Worm (Caenorhabditis elegans): Measurements from ENCODE around the gene Y55F3C.10.

DNA sequence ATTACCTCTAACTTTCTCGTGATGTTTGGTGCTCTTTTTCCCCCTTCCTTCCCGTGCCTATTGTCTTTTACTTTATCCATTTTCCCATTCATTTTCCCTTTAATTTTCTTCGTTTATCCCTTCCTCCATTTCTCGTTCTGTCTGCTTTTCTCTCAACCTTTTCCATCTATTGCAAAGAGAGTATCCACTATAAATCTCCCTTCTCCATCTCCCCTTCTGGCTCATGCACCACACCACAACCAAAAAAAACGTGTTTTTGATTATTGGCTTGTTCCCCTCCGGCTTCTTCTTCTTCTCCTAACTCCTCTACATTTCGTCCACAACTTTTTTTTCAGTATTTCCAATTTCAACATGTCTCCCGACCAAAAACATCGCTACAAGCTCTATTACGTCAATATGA lies 41.0 kb upstream of the Y55F3C.10 start, which contains the start of gene gst-40:
- TF ChIP-seq unc-39 (tag; optimal IDR thresholded peaks at IDR 0.05) (no peak), ztf-7 (tag; optimal IDR thresholded peaks at IDR 0.05) (no peak), skn-1 (tag; optimal IDR thresholded peaks at IDR 0.05) (no peak), ama-1 (optimal IDR thresholded peaks at IDR 0.05) (no peak), R02D3.7 (tag; optimal IDR thresholded peaks at IDR 0.05) (no peak), zag-1 (tag; optimal IDR thresholded peaks at IDR 0.05) (no peak)

Measured in whole organism, L4 larva.